Worm (Caenorhabditis elegans): ENCODE results near the gene C46F11.6.

C46F11.6 gene

ce11 chrIII:3649305-3649704 is 20.9 kb downstream of the C46F11.6 start:
- TF ChIP-seq jun-1 (tag; optimal IDR thresholded peaks at IDR 0.05) (no peak), R02D3.7 (tag; optimal IDR thresholded peaks at IDR 0.05) (no peak), nfya-1 (tag; optimal IDR thresholded peaks at IDR 0.05; ENCODE audit: insufficient read depth) (no peak), ceh-16 (tag; optimal IDR thresholded peaks at IDR 0.05) (no peak), elt-3 (tag; optimal IDR thresholded peaks at IDR 0.05) (no peak), daf-12 (tag; optimal IDR thresholded peaks at IDR 0.05) (no peak), ztf-4 (tag; optimal IDR thresholded peaks at IDR 0.05) (no peak), ceh-28 (tag; optimal IDR thresholded peaks at IDR 0.05) (no peak), elt-1 (tag; optimal IDR thresholded peaks at IDR 0.05) (no peak), nhr-11 (tag; optimal IDR thresholded peaks at IDR 0.05) (no peak), egl-5 (tag; optimal IDR thresholded peaks at IDR 0.05) (no peak), skn-1 (tag; optimal IDR thresholded peaks at IDR 0.05) (no peak), unc-62 (GFP tag; optimal IDR thresholded peaks at IDR 0.05) (no peak), pqm-1 (tag; optimal IDR thresholded peaks at IDR 0.05) (peak; percentile 9), elt-2 (tag; optimal IDR thresholded peaks at IDR 0.05) (peak; percentile 79)

ce11 chrIII:3644075-3644474 is 26.2 kb downstream of the C46F11.6 start, which contains the start of gene unc-93:
Gene unc-93 (plus strand): TSS chrIII:3644375.
- TF ChIP-seq egl-5 (tag; optimal IDR thresholded peaks at IDR 0.05): no peak
- no peak for TF ChIP-seq mml-1 (tag; optimal IDR thresholded peaks at IDR 0.05)
- TF ChIP-seq mdl-1 (tag; optimal IDR thresholded peaks at IDR 0.05): no peak
- TF ChIP-seq nhr-25 (tag; optimal IDR thresholded peaks at IDR 0.05): no peak
- TF ChIP-seq lin-15B (tag; optimal IDR thresholded peaks at IDR 0.05): no peak
- TF ChIP-seq snpc-4 (tag; optimal IDR thresholded peaks at IDR 0.05): no peak
- TF ChIP-seq fkh-10 (GFP tag; optimal IDR thresholded peaks at IDR 0.05): no peak
- no peak for TF ChIP-seq daf-12 (tag; optimal IDR thresholded peaks at IDR 0.05)
- no peak for TF ChIP-seq ceh-28 (tag; optimal IDR thresholded peaks at IDR 0.05)
- no peak for TF ChIP-seq ztf-4 (tag; optimal IDR thresholded peaks at IDR 0.05)
- no peak for TF ChIP-seq sea-2 (GFP tag; optimal IDR thresholded peaks at IDR 0.05)
- no peak for TF ChIP-seq unc-62 (GFP tag; optimal IDR thresholded peaks at IDR 0.05)
- TF ChIP-seq aly-2 (tag; optimal IDR thresholded peaks at IDR 0.05): no peak
- no peak for TF ChIP-seq tbx-2 (tag; optimal IDR thresholded peaks at IDR 0.05)
- TF ChIP-seq jun-1 (tag; optimal IDR thresholded peaks at IDR 0.05): no peak
- no peak for TF ChIP-seq elt-1 (tag; optimal IDR thresholded peaks at IDR 0.05)
- no peak for TF ChIP-seq hmg-11 (tag; optimal IDR thresholded peaks at IDR 0.05)
- no peak for TF ChIP-seq nhr-67 (tag; optimal IDR thresholded peaks at IDR 0.05)

DNA sequence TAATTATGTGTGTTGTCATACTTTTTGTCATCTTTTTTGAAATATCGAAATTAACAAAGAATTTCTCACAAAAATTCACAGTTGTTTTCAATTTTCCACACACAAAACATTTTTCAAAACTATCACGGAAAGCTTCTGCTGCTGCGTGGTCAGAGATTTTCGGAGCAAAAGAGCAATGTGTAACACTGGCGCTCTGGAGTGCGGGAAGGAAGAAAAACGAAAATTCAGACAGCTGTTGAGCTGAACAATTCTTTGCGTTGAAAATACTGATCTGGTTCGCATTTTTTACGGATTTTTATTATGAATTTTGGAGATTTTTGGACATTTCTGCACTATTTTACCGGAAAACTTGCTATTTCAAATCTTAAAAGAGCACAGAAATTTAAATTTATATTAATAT is 26.6 kb downstream of the C46F11.6 start:
- TF ChIP-seq pha-4 (tag; optimal IDR thresholded peaks at IDR 0.05) (no peak), lin-39 (tag; optimal IDR thresholded peaks at IDR 0.05) (peak; percentile 3)

- TF ChIP-seq nhr-11 (tag; optimal IDR thresholded peaks at IDR 0.05) (no peak), elt-2 (tag; optimal IDR thresholded peaks at IDR 0.05) (peak; percentile 6), pha-4 (tag; optimal IDR thresholded peaks at IDR 0.05) (peak; percentile 71), eor-1 (tag; optimal IDR thresholded peaks at IDR 0.05) (no peak), daf-12 (tag; optimal IDR thresholded peaks at IDR 0.05) (no peak), skn-1 (tag; optimal IDR thresholded peaks at IDR 0.05) (no peak), pqm-1 (tag; optimal IDR thresholded peaks at IDR 0.05) (no peak), nhr-67 (tag; optimal IDR thresholded peaks at IDR 0.05) (no peak), elt-1 (tag; optimal IDR thresholded peaks at IDR 0.05) (no peak), ztf-4 (tag; optimal IDR thresholded peaks at IDR 0.05) (no peak), tbx-2 (tag; optimal IDR thresholded peaks at IDR 0.05) (no peak), ztf-11 (tag; optimal IDR thresholded peaks at IDR 0.05) (no peak)
These were observed 32.8 kb downstream of the C46F11.6 start for ce11 chrIII:3637251-3637989.

DNA sequence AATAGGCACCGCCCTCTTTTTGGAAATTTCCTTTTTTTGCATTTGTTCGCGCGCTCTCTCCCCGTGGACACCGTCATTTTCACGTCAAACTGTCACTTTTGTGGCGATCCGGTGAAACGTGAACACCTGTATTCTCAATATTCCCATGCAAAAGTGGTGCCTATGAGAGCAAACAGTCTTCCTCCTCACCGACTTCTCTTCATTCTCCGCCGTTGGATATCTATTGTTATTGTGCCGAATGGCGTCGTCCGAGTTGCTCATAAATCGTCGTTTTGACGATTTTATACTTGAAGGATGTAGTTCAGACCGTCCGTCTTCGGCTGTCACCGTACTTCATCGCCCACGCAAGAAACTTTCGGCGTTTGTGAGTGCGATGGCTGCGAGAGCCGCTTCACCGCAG is 34.4 kb downstream of the C46F11.6 start, which contains the start of gene rilp-1:
Gene rilp-1, plus strand, starts transcription at position 301 of the 400 bp plus-strand sequence.
- TF ChIP-seq unc-62 (GFP tag; optimal IDR thresholded peaks at IDR 0.05): no peak
- no peak for TF ChIP-seq ama-1 (optimal IDR thresholded peaks at IDR 0.05)
- TF ChIP-seq fos-1 (tag; optimal IDR thresholded peaks at IDR 0.05): no peak
- TF ChIP-seq ztf-4 (tag; optimal IDR thresholded peaks at IDR 0.05): no peak
- no peak for TF ChIP-seq zag-1 (tag; optimal IDR thresholded peaks at IDR 0.05)
- no peak for TF ChIP-seq nhr-237 (tag; optimal IDR thresholded peaks at IDR 0.05)
- TF ChIP-seq hmg-11 (tag; optimal IDR thresholded peaks at IDR 0.05): no peak
- no peak for TF ChIP-seq egl-27 (tag; optimal IDR thresholded peaks at IDR 0.05)
